Worm (Caenorhabditis elegans): ENCODE measurements around the gene F16G10.5.

The F16G10.5 gene

DNA sequence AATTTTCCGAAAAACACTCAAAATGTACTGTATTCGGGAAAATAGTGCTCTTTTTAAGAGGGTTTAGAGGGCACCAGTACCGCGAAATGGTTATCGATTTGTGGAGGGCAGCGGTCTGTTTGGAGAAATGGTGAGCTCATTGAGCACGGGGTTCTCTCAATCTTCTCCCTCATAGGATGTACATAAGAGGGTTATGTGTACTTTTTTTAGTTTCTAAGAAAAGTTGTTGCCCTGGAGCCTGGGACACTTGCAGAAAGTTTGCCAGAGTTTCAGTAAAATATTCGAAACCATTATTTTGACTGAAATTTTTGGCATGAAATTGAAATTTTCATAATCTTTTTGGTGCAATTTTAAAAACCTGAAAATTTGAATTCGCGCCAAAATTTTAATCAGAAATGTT lies 14.6 kb upstream of the F16G10.5 start, which contains the start of gene F43C11.10:
F43C11.10 (minus strand) TSS at position 101 of the 400 bp plus-strand sequence.
- TF ChIP-seq lin-11 (tag; optimal IDR thresholded peaks at IDR 0.05): no peak
- no peak for TF ChIP-seq pros-1 (tag; optimal IDR thresholded peaks at IDR 0.05)
- no peak for TF ChIP-seq nhr-232 (tag; optimal IDR thresholded peaks at IDR 0.05)
- TF ChIP-seq elt-4 (tag; optimal IDR thresholded peaks at IDR 0.05): no peak
- no peak for TF ChIP-seq madf-2 (tag; optimal IDR thresholded peaks at IDR 0.05)
- TF ChIP-seq T23F11.4 (GFP tag; optimal IDR thresholded peaks at IDR 0.05): no peak
- no peak for TF ChIP-seq zip-5 (tag; optimal IDR thresholded peaks at IDR 0.05)
- no peak for TF ChIP-seq K02D7.2 (tag; optimal IDR thresholded peaks at IDR 0.05)
- no peak for TF ChIP-seq hlh-15 (tag; optimal IDR thresholded peaks at IDR 0.05)
- no peak for TF ChIP-seq unc-3 (GFP tag; conservative IDR thresholded peaks at IDR 0.05)
- TF ChIP-seq unc-3 (tag; optimal IDR thresholded peaks at IDR 0.05): no peak
- TF ChIP-seq pat-9 (tag; optimal IDR thresholded peaks at IDR 0.05): no peak
- no peak for TF ChIP-seq ets-4 (tag; optimal IDR thresholded peaks at IDR 0.05)
- no peak for TF ChIP-seq ceh-18 (tag; optimal IDR thresholded peaks at IDR 0.05)
- TF ChIP-seq pag-3 (tag; optimal IDR thresholded peaks at IDR 0.05; ENCODE audit: borderline replicate concordance): no peak
- no peak for TF ChIP-seq ceh-34 (tag; optimal IDR thresholded peaks at IDR 0.05)
- TF ChIP-seq npax-4 (tag; optimal IDR thresholded peaks at IDR 0.05): no peak

DNA sequence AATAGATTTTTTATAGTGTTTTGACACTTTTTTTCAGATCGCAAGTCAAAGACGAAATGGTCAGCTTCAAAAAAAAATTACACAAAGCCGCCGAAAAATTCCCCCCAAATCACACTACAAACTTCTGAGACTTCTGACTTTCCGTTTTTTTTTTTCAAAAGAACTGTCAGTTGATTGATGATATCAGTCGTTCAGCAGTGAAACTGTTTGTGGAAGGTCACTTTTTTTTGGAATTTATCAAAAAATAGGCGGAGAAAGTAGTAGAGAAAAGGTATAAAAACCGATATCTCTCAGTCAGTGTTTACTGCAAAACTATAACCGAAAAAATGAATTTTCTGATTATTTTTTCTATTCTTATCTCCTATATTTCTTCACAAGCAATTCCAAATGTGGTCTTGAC lies 14.1 kb upstream of the F16G10.5 start, which contains the start of gene F43C11.3:
F43C11.3 (plus strand) TSS at position 301 of the 400 bp plus-strand sequence.
- TF ChIP-seq lin-11 (tag; optimal IDR thresholded peaks at IDR 0.05): no peak
- TF ChIP-seq hlh-30 (tag; optimal IDR thresholded peaks at IDR 0.05; ENCODE audit: insufficient read depth): no peak
- TF ChIP-seq ceh-6 (GFP tag; optimal IDR thresholded peaks at IDR 0.05): no peak
- TF ChIP-seq F13H6.1 (tag; optimal IDR thresholded peaks at IDR 0.05): no peak
- no peak for TF ChIP-seq ceh-2 (tag; optimal IDR thresholded peaks at IDR 0.05)
- no peak for TF ChIP-seq hlh-8 (tag; optimal IDR thresholded peaks at IDR 0.05)
- no peak for TF ChIP-seq eyg-1 (tag; optimal IDR thresholded peaks at IDR 0.05)
- no peak for TF ChIP-seq pax-1 (tag; optimal IDR thresholded peaks at IDR 0.05)

DNA sequence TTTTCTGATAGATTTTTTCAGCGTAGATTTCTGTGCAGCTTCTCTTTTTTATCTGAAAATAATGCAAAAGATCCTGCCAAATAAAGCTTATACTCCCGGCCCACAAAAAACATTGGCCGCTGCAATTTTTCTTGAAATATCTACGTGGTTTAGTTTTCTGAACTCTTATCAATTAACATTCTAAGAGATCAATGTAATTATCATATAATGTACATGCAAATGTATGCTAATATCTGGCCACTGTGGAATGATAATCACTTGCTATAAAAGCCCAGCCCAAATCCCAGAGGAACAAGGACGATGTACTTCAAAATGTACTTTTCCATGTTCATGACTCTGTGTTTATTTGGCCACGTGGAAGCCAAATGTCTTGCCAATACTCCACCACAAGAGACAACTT lies 12.6 kb upstream of the F16G10.5 start, which contains the start of gene F43C11.2:
F43C11.2 (plus strand) TSS at position 301 of the 400 bp plus-strand sequence.
- no peak for TF ChIP-seq ceh-48 (tag; optimal IDR thresholded peaks at IDR 0.05)
- no peak for TF ChIP-seq hlh-30 (tag; optimal IDR thresholded peaks at IDR 0.05; ENCODE audit: insufficient read depth)
- no peak for TF ChIP-seq syd-9 (tag; optimal IDR thresholded peaks at IDR 0.05)
- TF ChIP-seq madf-2 (tag; optimal IDR thresholded peaks at IDR 0.05): no peak
- TF ChIP-seq ets-4 (tag; optimal IDR thresholded peaks at IDR 0.05): no peak
- TF ChIP-seq nhr-11 (tag; optimal IDR thresholded peaks at IDR 0.05): no peak
- TF ChIP-seq fkh-6 (tag; optimal IDR thresholded peaks at IDR 0.05): no peak
- TF ChIP-seq tbx-7 (tag; optimal IDR thresholded peaks at IDR 0.05): no peak
- TF ChIP-seq elt-4 (tag; optimal IDR thresholded peaks at IDR 0.05): no peak
- TF ChIP-seq pqm-1 (tag; optimal IDR thresholded peaks at IDR 0.05): no peak
- TF ChIP-seq K09A11.1 (tag; optimal IDR thresholded peaks at IDR 0.05; ENCODE audit: insufficient read depth): no peak
- TF ChIP-seq rnt-1 (tag; optimal IDR thresholded peaks at IDR 0.05): no peak
- TF ChIP-seq hlh-13 (GFP tag; optimal IDR thresholded peaks at IDR 0.05): no peak
- no peak for TF ChIP-seq che-1 (tag; optimal IDR thresholded peaks at IDR 0.05)
- TF ChIP-seq unc-55 (GFP tag; optimal IDR thresholded peaks at IDR 0.05): no peak
- no peak for TF ChIP-seq T23F11.4 (GFP tag; optimal IDR thresholded peaks at IDR 0.05)
- no peak for TF ChIP-seq mec-3 (tag; optimal IDR thresholded peaks at IDR 0.05; ENCODE audit: borderline replicate concordance)
- no peak for TF ChIP-seq ahr-1 (tag; optimal IDR thresholded peaks at IDR 0.05)
- no peak for TF ChIP-seq pat-9 (tag; optimal IDR thresholded peaks at IDR 0.05)
- TF ChIP-seq ref-2 (tag; optimal IDR thresholded peaks at IDR 0.05): no peak

DNA sequence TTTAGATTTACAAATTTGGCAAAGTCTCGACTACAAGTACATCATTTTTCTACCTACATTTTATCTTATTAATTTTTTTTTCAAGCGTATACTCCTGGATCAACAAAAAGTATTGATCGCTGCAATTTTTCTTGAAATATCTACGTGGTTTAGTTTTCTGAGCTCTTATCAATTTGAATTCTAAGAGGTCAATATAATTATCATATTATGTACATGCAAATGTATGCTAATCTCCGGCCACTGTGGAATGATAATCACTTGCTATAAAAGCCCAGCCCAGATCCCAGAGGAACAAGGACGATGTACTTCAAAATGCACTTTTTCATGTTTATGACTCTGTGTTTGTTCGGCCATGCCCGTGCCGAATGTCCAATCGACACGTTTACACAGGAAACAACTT lies 10.3 kb upstream of the F16G10.5 start, which contains the start of gene F43C11.1:
F43C11.1 (plus strand) TSS at position 301 of the 400 bp plus-strand sequence.
- TF ChIP-seq sox-4 (tag; optimal IDR thresholded peaks at IDR 0.05): no peak
- TF ChIP-seq che-1 (tag; optimal IDR thresholded peaks at IDR 0.05): no peak
- no peak for TF ChIP-seq ceh-6 (GFP tag; optimal IDR thresholded peaks at IDR 0.05)
- TF ChIP-seq pros-1 (tag; optimal IDR thresholded peaks at IDR 0.05): no peak
